Worm (Caenorhabditis elegans): ENCODE data around the gene daf-1.

DNA sequence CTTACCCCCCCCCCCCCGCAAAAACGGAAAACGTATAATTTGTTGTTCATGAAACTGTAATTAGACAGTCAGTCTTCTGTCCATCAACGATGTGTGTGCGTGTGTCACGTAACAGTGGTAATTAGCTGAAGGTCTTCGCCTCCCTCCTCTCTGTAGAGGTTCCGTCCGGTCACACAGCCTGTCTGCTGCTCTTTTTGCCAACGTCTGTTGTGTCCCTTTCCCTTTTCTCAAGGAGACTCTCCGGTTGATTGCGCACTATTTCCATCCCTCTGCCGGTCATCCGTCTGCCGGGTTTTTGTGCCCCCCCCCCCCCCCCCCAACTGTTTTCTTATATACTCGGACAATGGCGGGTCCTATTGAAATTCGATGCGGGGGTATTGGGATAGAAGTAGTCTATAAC, 43.5 kb downstream of the daf-1 start:
- TF ChIP-seq pha-4 (tag; optimal IDR thresholded peaks at IDR 0.05) (no peak), madf-3 (GFP tag; IDR thresholded peaks at IDR 0.05) (no peak), lin-54 (GFP tag; optimal IDR thresholded peaks at IDR 0.05) (no peak), egl-18 (GFP tag; IDR thresholded peaks at IDR 0.05) (no peak), bed-2 (GFP tag; IDR thresholded peaks at IDR 0.05) (no peak), snpc-4 (GFP tag; optimal IDR thresholded peaks at IDR 0.05) (no peak), snpc-4 (tag; optimal IDR thresholded peaks at IDR 0.05) (no peak), sptf-2 (GFP tag; optimal IDR thresholded peaks at IDR 0.05) (no peak), D2030.7 (GFP tag; IDR thresholded peaks at IDR 0.05) (no peak), somi-1 (GFP tag; optimal IDR thresholded peaks at IDR 0.05) (no peak), ztf-28 (GFP tag; IDR thresholded peaks at IDR 0.05) (no peak), xnd-1 (tag; optimal IDR thresholded peaks at IDR 0.05) (no peak), lin-26 (GFP tag; IDR thresholded peaks at IDR 0.05) (no peak), lin-35 (GFP tag; optimal IDR thresholded peaks at IDR 0.05) (no peak), athp-1 (tag; optimal IDR thresholded peaks at IDR 0.05) (no peak)
